Fruit fly (Drosophila melanogaster) whole organism, wandering third instar larva: ENCODE measurements around the gene Art9.

Experiments
- HLH106 ChIP-seq: fragments of 200-800 bp; optimal IDR thresholded peaks from 3 replicates; lab custom pipeline; 2019; ENCODE audit warnings: missing biosample characterization, mild to moderate bottlenecking, missing genetic modification characterization, moderate library complexity
- br ChIP-seq: fragments of 200-800 bp; sonication (Bioruptor generic); optimal IDR thresholded peaks from 2 replicates; lab custom pipeline; 2016; ENCODE audit warnings: missing biosample characterization, missing genetic modification characterization
- brk ChIP-seq: fragments of 200-800 bp; sonication (Bioruptor generic); optimal IDR thresholded peaks from 2 replicates; lab custom pipeline; 2016; ENCODE audit warnings: missing biosample characterization, mild to moderate bottlenecking, missing genetic modification characterization
- dsf ChIP-seq: sonication (Bioruptor generic); optimal IDR thresholded peaks from 2 replicates; lab custom pipeline; 2016; ENCODE audit warnings: missing biosample characterization, missing genetic modification characterization, borderline replicate concordance
- ey ChIP-seq: fragments of 200-800 bp; sonication (Bioruptor generic); optimal IDR thresholded peaks from 2 replicates; lab custom pipeline; 2016; ENCODE audit warnings: missing biosample characterization, missing genetic modification characterization
- jim ChIP-seq: fragments of 175-275, 200-325 bp; sonication (Bioruptor generic); optimal IDR thresholded peaks from 2 replicates; lab custom pipeline; 2016; ENCODE audit warnings: missing biosample characterization, mild to moderate bottlenecking, missing genetic modification characterization
- pan ChIP-seq: fragments of >200 bp; optimal IDR thresholded peaks from 2 replicates; lab custom pipeline; 2017

DNA sequence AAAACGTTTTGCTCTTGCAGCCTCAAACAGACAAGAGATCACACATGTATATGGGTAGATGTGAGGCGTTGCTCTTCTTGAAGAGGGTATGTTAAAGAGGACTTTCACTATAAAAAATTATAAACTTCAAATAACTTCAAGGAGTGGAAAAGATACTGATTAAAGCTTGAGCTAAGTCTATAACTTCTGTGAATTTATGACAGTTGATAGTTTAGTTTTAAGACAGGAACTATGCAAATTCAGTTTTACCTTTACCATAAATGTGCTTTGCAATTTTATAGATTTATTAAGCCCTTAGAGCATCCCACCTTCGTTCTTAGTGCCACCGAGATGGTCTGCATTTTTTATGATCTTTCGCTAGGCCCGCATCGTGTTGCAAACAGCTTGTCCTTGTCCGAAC, 26.7 kb downstream of the Art9 start:
- TF ChIP-seq ey (GFP tag; lab: Kevin White, UChicago) (no peak), HLH106 (tag; lab: Kevin White, UChicago) (no peak), jim (GFP tag; lab: Kevin White, UChicago) (no peak), br (GFP tag; lab: Kevin White, UChicago) (no peak), dsf (GFP tag; lab: Kevin White, UChicago) (no peak), pan (no peak), brk (GFP tag; lab: Kevin White, UChicago) (no peak)
